Worm (Caenorhabditis elegans) whole organism, L4 larva: ENCODE data around the gene aman-2.
A peak's percentile ranks its signal among the peaks of the same experiment; 100 is the strongest.

Source experiments
- T20F7.1 ChIP-seq: fragments of 200-800 bp; sonication (Bioruptor generic); optimal IDR thresholded peaks from 2 replicates; lab custom pipeline; 2018; ENCODE audit warnings: mild to moderate bottlenecking, missing genetic modification characterization, missing compliant biosample characterization
- ama-1 ChIP-seq: fragments of 150-350 bp; optimal IDR thresholded peaks from 2 replicates; lab custom pipeline; 2014; ENCODE audit warnings: inconsistent platforms, mixed read lengths
- ceh-62 ChIP-seq: sonication (generic microtip); optimal IDR thresholded peaks from 2 replicates; lab custom pipeline; 2017; ENCODE audit warnings: missing biosample characterization, missing genetic modification characterization
- daf-16 ChIP-seq, 3 experiments: sonication (generic microtip); optimal IDR thresholded peaks; 2 replicates each; lab custom pipeline; 2016 to 2017; ENCODE audit warnings: missing genetic modification characterization in 3 of 3, missing genetic modification reagents in 3 of 3, mild to moderate bottlenecking in 2 of 3, missing compliant biosample characterization in 2 of 3, missing biosample characterization in 1 of 3, moderate library complexity in 1 of 3
- daf-19 ChIP-seq: fragments of 200-800 bp; sonication (Bioruptor generic); conservative IDR thresholded peaks from 2 replicates; pipeline ENCODE4 v1.3.6; 2022; ENCODE audit warnings: missing genetic modification characterization, missing compliant biosample characterization
- dmd-6 ChIP-seq: fragments of 200-800 bp; sonication (Bioruptor generic); IDR thresholded peaks from 2 replicates; pipeline ENCODE4 v1.3.6; 2022; ENCODE audit warnings: missing genetic modification reagents, missing genetic modification characterization, missing compliant biosample characterization
- dve-1 ChIP-seq: sonication (generic microtip); optimal IDR thresholded peaks from 2 replicates; lab custom pipeline; 2017; ENCODE audit warnings: antibody characterized with exemption, mild to moderate bottlenecking, missing genetic modification characterization, missing compliant biosample characterization; ENCODE audit not compliant: insufficient read depth
- hlh-11 ChIP-seq: fragments of 200-800 bp; sonication (Bioruptor generic); optimal IDR thresholded peaks from 2 replicates; lab custom pipeline; 2018; ENCODE audit warnings: mild to moderate bottlenecking, missing genetic modification characterization, missing compliant biosample characterization
- hlh-30 ChIP-seq: sonication (generic microtip); optimal IDR thresholded peaks from 2 replicates; lab custom pipeline; 2017; ENCODE audit warnings: antibody characterized with exemption, mild to moderate bottlenecking, missing genetic modification characterization, missing compliant biosample characterization; ENCODE audit not compliant: insufficient read depth
- lin-15B ChIP-seq: fragments of 150-350 bp; sonication (generic microtip); optimal IDR thresholded peaks from 3 replicates; lab custom pipeline; 2014; ENCODE audit warnings: missing biosample characterization, missing genetic modification characterization
- lin-29 ChIP-seq: fragments of 200-800 bp; sonication (Bioruptor generic); IDR thresholded peaks from 2 replicates; pipeline ENCODE4 v1.3.6; 2022; ENCODE audit warnings: missing genetic modification reagents, missing genetic modification characterization, missing compliant biosample characterization
- lin-38 ChIP-seq: fragments of 200-800 bp; sonication (Bioruptor generic); IDR thresholded peaks from 2 replicates; pipeline ENCODE4 v1.3.6; 2022; ENCODE audit warnings: missing genetic modification reagents, missing genetic modification characterization, missing compliant biosample characterization
- mdl-1 ChIP-seq, 2 experiments: fragments of 150-350 bp in 1 of 2; sonication (generic microtip) in 1 of 2; optimal IDR thresholded peaks; 2 replicates each; lab custom pipeline; 2014 to 2017; ENCODE audit warnings: missing biosample characterization in 2 of 2, missing genetic modification characterization in 2 of 2
- mep-1 ChIP-seq: fragments of 150-350 bp; sonication (generic microtip); optimal IDR thresholded peaks from 3 replicates; lab custom pipeline; 2014; ENCODE audit warnings: missing biosample characterization, missing genetic modification characterization
- nhr-102 ChIP-seq: sonication (generic microtip); optimal IDR thresholded peaks from 2 replicates; lab custom pipeline; 2016; ENCODE audit warnings: mild to moderate bottlenecking, missing genetic modification characterization, moderate library complexity, missing compliant biosample characterization
- nhr-28 ChIP-seq: fragments of 150-350 bp; optimal IDR thresholded peaks from 2 replicates; lab custom pipeline; 2014; ENCODE audit warnings: missing biosample characterization, missing genetic modification characterization
- nhr-41 ChIP-seq: fragments of 200-800 bp; sonication (Bioruptor generic); IDR thresholded peaks from 2 replicates; pipeline ENCODE4 v1.3.6; 2022; ENCODE audit warnings: missing genetic modification reagents, missing genetic modification characterization, missing compliant biosample characterization
- nhr-77 ChIP-seq: fragments of 150-350 bp; optimal IDR thresholded peaks from 2 replicates; lab custom pipeline; 2014; ENCODE audit warnings: missing biosample characterization, missing genetic modification characterization
- pqm-1 ChIP-seq: sonication (generic microtip); optimal IDR thresholded peaks from 2 replicates; lab custom pipeline; 2017; ENCODE audit warnings: missing biosample characterization, missing genetic modification characterization
- skn-1 ChIP-seq: fragments of 150-350 bp; optimal IDR thresholded peaks from 2 replicates; lab custom pipeline; 2014; ENCODE audit warnings: missing biosample characterization, missing genetic modification characterization
- spr-1 ChIP-seq: sonication (generic microtip); optimal IDR thresholded peaks from 2 replicates; lab custom pipeline; 2016; ENCODE audit warnings: mild to moderate bottlenecking, missing genetic modification characterization, missing compliant biosample characterization
- tag-97 ChIP-seq: fragments of 200-800 bp; sonication (Bioruptor generic); IDR thresholded peaks from 2 replicates; pipeline ENCODE4 v1.3.6; 2022; ENCODE audit warnings: missing genetic modification characterization, missing compliant biosample characterization
- unc-62 ChIP-seq, 3 experiments: fragments of 150-350 bp in 1 of 3; sonication (generic microtip); optimal IDR thresholded peaks in 2 of 3; peaks in 1 of 3; 1 replicate in 1 of 3; 2 replicates in 2 of 3; lab custom pipeline; 2014 to 2017; ENCODE audit warnings: missing biosample characterization in 3 of 3, missing genetic modification characterization in 3 of 3, missing genetic modification reagents in 3 of 3, missing genotype in 1 of 3
- vab-7 ChIP-seq: fragments of 200-800 bp; sonication (Bioruptor generic); IDR thresholded peaks from 2 replicates; pipeline ENCODE4 v1.3.6; 2022; ENCODE audit warnings: missing genetic modification reagents, missing genetic modification characterization, missing compliant biosample characterization
- ztf-11 ChIP-seq: fragments of 150-350 bp; optimal IDR thresholded peaks from 2 replicates; lab custom pipeline; 2014; ENCODE audit warnings: missing biosample characterization, missing genetic modification characterization

aman-2 gene

ce11 chrV:11885939-11886338 is 47.1 kb downstream of the aman-2 start (continued):
- TF ChIP-seq nhr-102 (tag; lab: Kevin White, UChicago) (peak; percentile 42), T20F7.1 (peak; percentile 50), skn-1 (tag; lab: Kevin White, UChicago) (no peak), ceh-62 (tag; lab: Kevin White, UChicago) (no peak), hlh-11 (peak; percentile 92), vab-7 (GFP tag; lab: Robert Waterston, UW) (no peak)

- peak; percentile 83 for TF ChIP-seq dmd-6 (GFP tag; lab: Robert Waterston, UW)
- TF ChIP-seq ztf-11 (tag; lab: Kevin White, UChicago), result no peak
- no peak for TF ChIP-seq nhr-102 (tag; lab: Kevin White, UChicago)
- TF ChIP-seq daf-16 (GFP tag; optimal IDR thresholded peaks at IDR 0.05; lab: Kevin White, UChicago), result no peak
- TF ChIP-seq daf-16 (tag; optimal IDR thresholded peaks at IDR 0.05; lab: Kevin White, UChicago), result peak; percentile 82
- TF ChIP-seq ama-1 (lab: Kevin White, UChicago), result no peak
- peak; percentile 29 for TF ChIP-seq pqm-1 (tag; lab: Kevin White, UChicago)
- TF ChIP-seq mep-1 (tag; lab: Kevin White, UChicago), result peak; percentile 28
- peak; percentile 80 for TF ChIP-seq nhr-77 (tag; lab: Kevin White, UChicago)
- TF ChIP-seq hlh-30 (tag; lab: Kevin White, UChicago), result peak; percentile 18
- peak in 1 of 2 experiments; percentile 56 for TF ChIP-seq mdl-1 (tag; optimal IDR thresholded peaks at IDR 0.05; lab: Kevin White, UChicago)
- peak; percentile 84 for TF ChIP-seq nhr-28 (tag; lab: Kevin White, UChicago)
- peak; percentile 77 for TF ChIP-seq dve-1 (tag; lab: Kevin White, UChicago)
These were observed 48.0 kb downstream of the aman-2 start for ce11 chrV:11885087-11885486.

ce11 chrV:11883215-11883614 is 49.8 kb downstream of the aman-2 start:
- TF ChIP-seq nhr-28 (tag; lab: Kevin White, UChicago) (peak; percentile 33), unc-62 (GFP tag; optimal IDR thresholded peaks at IDR 0.05 in 1 of 2; lab: Kevin White, UChicago) (peak in 1 of 2 experiments; percentile 92), unc-62 (tag; optimal IDR thresholded peaks at IDR 0.05; lab: Kevin White, UChicago) (no peak), lin-38 (GFP tag; lab: Robert Waterston, UW) (no peak), mdl-1 (tag; optimal IDR thresholded peaks at IDR 0.05; lab: Kevin White, UChicago) (peak in 1 of 2 experiments; percentile 7), lin-15B (tag; lab: Kevin White, UChicago) (no peak)
- TF ChIP-seq, all 104 proteins: peak for 3

DNA sequence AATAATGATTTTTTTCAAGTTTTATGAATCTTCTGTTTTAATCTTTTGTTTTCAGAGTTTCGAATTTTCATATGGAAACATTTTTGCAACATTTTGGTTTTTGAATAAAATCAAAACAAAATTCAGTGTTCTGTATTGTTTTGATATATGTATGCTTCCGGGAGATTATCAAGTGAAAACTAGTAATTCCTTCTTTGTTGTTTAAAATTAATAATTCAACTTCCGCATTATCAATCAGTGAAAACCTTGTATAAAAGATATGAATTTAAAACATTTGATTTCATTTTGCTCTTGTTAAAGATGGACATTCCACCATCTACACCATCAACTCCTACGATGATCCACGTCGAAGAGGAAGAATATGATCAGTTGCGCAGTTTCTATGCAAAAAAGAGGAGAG is 53.3 kb downstream of the aman-2 start, which contains the start of gene sulp-5:
Gene sulp-5 (plus strand): TSS at position 301 of the 400 bp plus-strand sequence.
- TF ChIP-seq spr-1 (tag; lab: Kevin White, UChicago), result no peak
- TF ChIP-seq tag-97 (GFP tag; lab: Robert Waterston, UW), result no peak
- TF ChIP-seq pqm-1 (tag; lab: Kevin White, UChicago), result no peak
- no peak for TF ChIP-seq nhr-41 (GFP tag; lab: Robert Waterston, UW)
- no peak for TF ChIP-seq ztf-11 (tag; lab: Kevin White, UChicago)
- no peak for TF ChIP-seq daf-19
- TF ChIP-seq lin-29 (GFP tag; lab: Robert Waterston, UW), result no peak
